Fruit fly (Drosophila melanogaster) whole organism, embryonic: ENCODE measurements around the gene CG15548.

Experiments
- ATbp ChIP-seq: fragments of 200-800 bp; sonication (Bioruptor generic); optimal IDR thresholded peaks from 2 replicates; lab custom pipeline; 2017; ENCODE audit warnings: missing biosample characterization, mild to moderate bottlenecking, missing genetic modification characterization, missing genetic modification reagents
- Atf3 ChIP-seq: fragments of 200-800 bp; sonication (Bioruptor generic); optimal IDR thresholded peaks from 3 replicates; lab custom pipeline; 2016; ENCODE audit warnings: missing biosample characterization, missing genetic modification characterization
- Awh ChIP-seq: fragments of 200-800 bp; sonication (Bioruptor generic); IDR thresholded peaks from 2 replicates; pipeline ENCODE4, ENCODE4 v1.3.6; 2022; ENCODE audit warnings: missing biosample characterization, missing genetic modification characterization
- Blimp-1 ChIP-seq: fragments of 200-800 bp; sonication (Bioruptor generic); optimal IDR thresholded peaks from 3 replicates; lab custom pipeline; 2018; ENCODE audit warnings: missing biosample characterization, missing genetic modification characterization, mild to moderate bottlenecking, moderate library complexity, missing genetic modification reagents
- C15 ChIP-seq: fragments of 200-800 bp; sonication (Bioruptor generic); IDR thresholded peaks from 3 replicates; pipeline ENCODE4 v1.3.6; 2022; ENCODE audit warnings: missing biosample characterization, missing genetic modification characterization
- CG10321 ChIP-seq: fragments of 200-800 bp; sonication (Bioruptor generic); IDR thresholded peaks from 2 replicates; pipeline ENCODE4 v1.3.6; 2022; ENCODE audit warnings: missing biosample characterization, missing genetic modification characterization
- CG10366 ChIP-seq: fragments of 200-800 bp; sonication (Bioruptor generic); IDR thresholded peaks from 2 replicates; pipeline ENCODE4 v1.3.6; 2022; ENCODE audit warnings: missing biosample characterization, missing genetic modification characterization
- CG10462 ChIP-seq: fragments of 200-800 bp; sonication (Bioruptor generic); optimal IDR thresholded peaks from 2 replicates; lab custom pipeline; 2016; ENCODE audit warnings: missing biosample characterization, missing genetic modification characterization
- CG11560 ChIP-seq: fragments of 200-800 bp; sonication (Bioruptor generic); IDR thresholded peaks from 3 replicates; pipeline ENCODE4 v1.3.6; 2022; ENCODE audit warnings: missing biosample characterization, missing genetic modification characterization
- CG11723 ChIP-seq: fragments of 200-800 bp; sonication (Bioruptor generic); optimal IDR thresholded peaks from 2 replicates; lab custom pipeline; 2017; ENCODE audit warnings: missing biosample characterization, mild to moderate bottlenecking, missing genetic modification characterization
- CG13296 ChIP-seq: fragments of 200-800 bp; sonication (Bioruptor generic); optimal IDR thresholded peaks from 3 replicates; lab custom pipeline; 2018; ENCODE audit warnings: missing biosample characterization, mild to moderate bottlenecking, missing genetic modification characterization
- CG16813 ChIP-seq: fragments of 200-800 bp; sonication (Bioruptor generic); IDR thresholded peaks from 3 replicates; pipeline ENCODE4 v1.3.6; 2022; ENCODE audit warnings: missing biosample characterization, missing genetic modification characterization; ENCODE audit not compliant: partially characterized antibody
- CG17328 ChIP-seq: fragments of 200-800 bp; sonication (Bioruptor generic); IDR thresholded peaks from 2 replicates; pipeline ENCODE4 v1.3.6; 2022; ENCODE audit warnings: missing biosample characterization, missing genetic modification characterization
- CG17361 ChIP-seq: fragments of 200-800 bp; sonication (Bioruptor generic); IDR thresholded peaks from 3 replicates; pipeline ENCODE4 v1.3.6; 2022; ENCODE audit warnings: missing biosample characterization, missing genetic modification characterization
- CG17802 ChIP-seq: fragments of 200-800 bp; sonication (Bioruptor generic); optimal IDR thresholded peaks from 2 replicates; lab custom pipeline; 2018; ENCODE audit warnings: missing biosample characterization, mild to moderate bottlenecking, missing genetic modification characterization, moderate library complexity
- CG18476 ChIP-seq: fragments of 200-800 bp; sonication (Bioruptor generic); optimal IDR thresholded peaks from 2 replicates; lab custom pipeline; 2016; ENCODE audit warnings: missing biosample characterization, mild to moderate bottlenecking, missing genetic modification characterization
- CG18619 ChIP-seq: fragments of 200-800 bp; sonication (Bioruptor generic); optimal IDR thresholded peaks from 3 replicates; lab custom pipeline; 2017; ENCODE audit warnings: missing biosample characterization, mild to moderate bottlenecking, missing genetic modification characterization
- CG2129 ChIP-seq: fragments of 200-800 bp; sonication (Bioruptor generic); IDR thresholded peaks from 2 replicates; pipeline ENCODE4 v1.3.6; 2022; ENCODE audit warnings: missing biosample characterization, missing genetic modification characterization; ENCODE audit not compliant: partially characterized antibody
- CG2678 ChIP-seq: fragments of 200-800 bp; sonication (Bioruptor generic); optimal IDR thresholded peaks from 3 replicates; lab custom pipeline; 2019; ENCODE audit warnings: missing biosample characterization, mild to moderate bottlenecking, missing genetic modification characterization, moderate library complexity
- CG30431 ChIP-seq: fragments of 200-800 bp; sonication (Bioruptor generic); optimal IDR thresholded peaks from 2 replicates; lab custom pipeline; 2017; ENCODE audit warnings: missing biosample characterization, missing genetic modification characterization
- CG31365 ChIP-seq: fragments of 200-800 bp; sonication (Bioruptor generic); optimal IDR thresholded peaks from 2 replicates; lab custom pipeline; 2018; ENCODE audit warnings: missing biosample characterization, mild to moderate bottlenecking, missing genetic modification characterization
- CG32767 ChIP-seq: fragments of 200-800 bp; sonication (Bioruptor generic); IDR thresholded peaks from 2 replicates; pipeline ENCODE4 v1.3.6; 2022; ENCODE audit warnings: missing biosample characterization, missing genetic modification characterization
- CG3281 ChIP-seq: fragments of 200-800 bp; sonication (Bioruptor generic); optimal IDR thresholded peaks from 3 replicates; lab custom pipeline; 2017; ENCODE audit warnings: missing biosample characterization, mild to moderate bottlenecking, missing genetic modification characterization
- CG42726 ChIP-seq: fragments of 200-800 bp; sonication (Bioruptor generic); IDR thresholded peaks from 2 replicates; pipeline ENCODE4 v1.3.6; 2022; ENCODE audit warnings: missing biosample characterization, missing genetic modification characterization; ENCODE audit not compliant: partially characterized antibody
- CG7271 ChIP-seq: fragments of 200-800 bp; sonication (Bioruptor generic); optimal IDR thresholded peaks from 2 replicates; lab custom pipeline; 2018; ENCODE audit warnings: missing biosample characterization, mild to moderate bottlenecking, missing genetic modification characterization, moderate library complexity
- CG7987 ChIP-seq: fragments of 200-800 bp; sonication (Bioruptor generic); optimal IDR thresholded peaks from 2 replicates; lab custom pipeline; 2018; ENCODE audit warnings: missing biosample characterization, mild to moderate bottlenecking, missing genetic modification characterization, moderate library complexity
- CG8290 ChIP-seq, 3 experiments: fragments of 200-800 bp; sonication (Bioruptor generic); optimal IDR thresholded peaks; 2 replicates each; lab custom pipeline; 2016 to 2019; ENCODE audit warnings: missing biosample characterization in 3 of 3, missing genetic modification characterization in 3 of 3, mild to moderate bottlenecking in 2 of 3, moderate library complexity in 1 of 3
- CG9797 ChIP-seq: fragments of 200-800 bp; sonication (Bioruptor generic); optimal IDR thresholded peaks from 3 replicates; lab custom pipeline; 2018; ENCODE audit warnings: missing biosample characterization, mild to moderate bottlenecking, missing genetic modification characterization
- Deaf1 ChIP-seq: fragments of 200-800 bp; optimal IDR thresholded peaks from 3 replicates; lab custom pipeline; 2019; ENCODE audit warnings: missing biosample characterization, mild to moderate bottlenecking, missing genetic modification characterization, moderate library complexity
- Fer2 ChIP-seq: fragments of 200-800 bp; sonication (Bioruptor generic); optimal IDR thresholded peaks from 2 replicates; lab custom pipeline; 2018; ENCODE audit warnings: missing biosample characterization, mild to moderate bottlenecking, missing genetic modification characterization, moderate library complexity
- Fer3 ChIP-seq: fragments of 200-800 bp; sonication (Bioruptor generic); optimal IDR thresholded peaks from 2 replicates; lab custom pipeline; 2018; ENCODE audit warnings: missing biosample characterization, mild to moderate bottlenecking, missing genetic modification characterization, moderate library complexity
- HmgD ChIP-seq: fragments of 200-800 bp; sonication (Bioruptor generic); optimal IDR thresholded peaks from 3 replicates; lab custom pipeline; 2016; ENCODE audit warnings: missing biosample characterization, missing genetic modification characterization
- Hr51 ChIP-seq, 2 experiments: fragments of 200-800 bp; sonication (Bioruptor generic); optimal IDR thresholded peaks; 2 replicates in 1 of 2; 3 replicates in 1 of 2; lab custom pipeline; 2016 to 2018; ENCODE audit warnings: missing biosample characterization in 2 of 2, missing genetic modification characterization in 2 of 2, mild to moderate bottlenecking in 1 of 2, moderate library complexity in 1 of 2
- Hsf ChIP-seq: fragments of 200-800 bp; sonication (Bioruptor generic); optimal IDR thresholded peaks from 3 replicates; lab custom pipeline; 2016; ENCODE audit warnings: missing biosample characterization, missing genetic modification characterization
- Med ChIP-seq: fragments of 200-800 bp; sonication (Bioruptor generic); peaks from one replicate; lab custom pipeline; 2016; ENCODE audit warnings: missing biosample characterization, missing genetic modification characterization, mild to moderate bottlenecking, inconsistent platforms, moderate library complexity
- Mrtf ChIP-seq: fragments of 200-800 bp; sonication (Bioruptor generic); IDR thresholded peaks from 3 replicates; pipeline ENCODE4 v1.3.6; 2022; ENCODE audit warnings: missing biosample characterization, missing genetic modification characterization
- Nf-YB ChIP-seq: fragments of 200-800 bp; sonication (Bioruptor generic); optimal IDR thresholded peaks from 3 replicates; lab custom pipeline; 2019; ENCODE audit warnings: missing biosample characterization, mild to moderate bottlenecking, missing genetic modification characterization, moderate library complexity
- Sox100B ChIP-seq: fragments of 200-800 bp; sonication (Bioruptor generic); optimal IDR thresholded peaks from 3 replicates; lab custom pipeline; 2018; ENCODE audit warnings: missing biosample characterization, mild to moderate bottlenecking, missing genetic modification characterization
- Xrp1 ChIP-seq: fragments of 200-800 bp; sonication (Bioruptor generic); IDR thresholded peaks from 2 replicates; pipeline ENCODE4 v1.3.6; 2022; ENCODE audit warnings: missing biosample characterization, missing genetic modification characterization
- croc ChIP-seq: fragments of 200-800 bp; sonication (Bioruptor generic); conservative IDR thresholded peaks from 3 replicates; pipeline ENCODE4 v1.3.6; 2022; ENCODE audit warnings: missing biosample characterization, missing genetic modification characterization
- fu2 ChIP-seq: fragments of 200-800 bp; sonication (Bioruptor generic); optimal IDR thresholded peaks from 2 replicates; lab custom pipeline; 2016; ENCODE audit warnings: missing biosample characterization, missing genetic modification characterization
- klu ChIP-seq: fragments of 200-800 bp; sonication (Bioruptor generic); IDR thresholded peaks from 2 replicates; pipeline ENCODE4 v1.3.6; 2022; ENCODE audit warnings: missing biosample characterization, missing genetic modification characterization
- nerfin-1 ChIP-seq: fragments of 200-800 bp; sonication (Bioruptor generic); optimal IDR thresholded peaks from 3 replicates; lab custom pipeline; 2019; ENCODE audit warnings: missing biosample characterization, mild to moderate bottlenecking, missing genetic modification characterization, moderate library complexity
- oc ChIP-seq: fragments of 200-800 bp; sonication (Bioruptor generic); optimal IDR thresholded peaks from 2 replicates; lab custom pipeline; 2018; ENCODE audit warnings: missing biosample characterization, mild to moderate bottlenecking, missing genetic modification characterization, moderate library complexity
- pfk ChIP-seq: fragments of 200-800 bp; sonication (Bioruptor generic); optimal IDR thresholded peaks from 2 replicates; lab custom pipeline; 2018; ENCODE audit warnings: missing biosample characterization, mild to moderate bottlenecking, missing genetic modification characterization, moderate library complexity
- phol ChIP-seq: fragments of 200-800 bp; sonication (Bioruptor generic); optimal IDR thresholded peaks from 3 replicates; lab custom pipeline; 2018; ENCODE audit warnings: missing biosample characterization, mild to moderate bottlenecking, missing genetic modification characterization, moderate library complexity
- pum ChIP-seq: fragments of 200-800 bp; sonication (Bioruptor generic); optimal IDR thresholded peaks from 2 replicates; lab custom pipeline; 2016; ENCODE audit warnings: missing biosample characterization, missing genetic modification characterization
- seq ChIP-seq: fragments of 200-800 bp; sonication (Bioruptor generic); IDR thresholded peaks from 2 replicates; pipeline ENCODE4 v1.3.6; 2022; ENCODE audit warnings: missing biosample characterization, missing genetic modification characterization
- shn ChIP-seq: fragments of 200-800 bp; sonication (Bioruptor generic); optimal IDR thresholded peaks from 3 replicates; lab custom pipeline; 2016; ENCODE audit warnings: missing biosample characterization, missing genetic modification characterization
- wdn ChIP-seq: fragments of 200-800 bp; sonication (Bioruptor generic); IDR thresholded peaks from 2 replicates; pipeline ENCODE4 v1.3.6; 2022; ENCODE audit warnings: missing biosample characterization, missing genetic modification characterization

The CG15548 gene

DNA sequence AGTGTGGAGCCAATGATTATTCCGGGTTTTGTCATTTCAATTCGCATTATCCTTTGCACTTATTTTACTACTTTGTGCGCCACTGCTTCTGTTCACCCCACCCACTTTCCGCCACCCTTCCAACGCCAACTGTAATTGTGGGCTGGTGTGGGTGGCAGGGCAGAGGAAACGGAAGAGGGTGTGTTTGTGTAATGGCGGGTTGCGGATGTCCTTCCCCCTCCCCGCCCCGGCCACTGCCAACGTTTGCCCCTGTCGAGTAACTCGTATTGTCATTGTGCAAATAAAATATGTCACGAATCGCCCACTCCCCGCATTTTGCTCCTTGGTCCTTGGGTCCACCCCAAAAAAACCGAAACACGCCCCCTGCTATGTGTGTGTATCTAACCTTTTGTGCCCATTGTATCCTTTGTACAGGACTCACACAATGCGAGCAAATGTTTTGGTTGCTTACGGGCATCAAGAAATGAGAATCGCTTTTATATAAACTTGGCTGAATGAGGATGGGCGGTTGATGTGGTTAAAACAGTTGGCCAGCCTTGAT, 25.5 kb upstream of the CG15548 start (continued):
- TF ChIP-seq CG42726 (no peak), Hsf (GFP tag; lab: Kevin White, UChicago) (no peak), CG30431 (no peak), seq (GFP tag; lab: Robert Waterston, UW) (peak; percentile 89), wdn (no peak), Awh (GFP tag; lab: Robert Waterston, UW) (no peak), phol (tag; lab: Kevin White, UChicago) (no peak), oc (no peak), CG18476 (no peak), CG3281 (no peak), shn (GFP tag; lab: Kevin White, UChicago) (no peak), CG17328 (GFP tag; lab: Robert Waterston, UW) (0 out of 2 replicates have a peak, but pooled peaks have one; percentile 20), Med (GFP tag; lab: Kevin White, UChicago) (peak; percentile 51), C15 (GFP tag; lab: Robert Waterston, UW) (no peak), klu (GFP tag; lab: Robert Waterston, UW) (no peak), CG7987 (no peak), Fer2 (tag; lab: Kevin White, UChicago) (no peak), CG7271 (tag; lab: Kevin White, UChicago) (no peak), CG13296 (GFP tag; lab: Kevin White, UChicago) (no peak), CG10462 (GFP tag; lab: Kevin White, UChicago) (no peak), croc (GFP tag; lab: Robert Waterston, UW) (no peak), Mrtf (no peak), CG2678 (tag; lab: Kevin White, UChicago) (no peak), Sox100B (GFP tag; lab: Kevin White, UChicago) (no peak), CG32767 (GFP tag; lab: Robert Waterston, UW) (peak; percentile 41; the same call in 1 of the 2 replicates), CG17802 (tag; lab: Kevin White, UChicago) (no peak), ATbp (GFP tag; lab: Kevin White, UChicago) (peak; percentile 11), CG10321 (no peak), CG31365 (tag; lab: Kevin White, UChicago) (no peak), CG8290 (GFP tag; optimal IDR thresholded peaks at IDR 0.05; lab: Kevin White, UChicago) (no peak), CG8290 (tag; optimal IDR thresholded peaks at IDR 0.05; lab: Kevin White, UChicago) (peak in 1 of 2 experiments; percentile 12), CG11560 (tag; lab: Robert Waterston, UW) (no peak), Xrp1 (GFP tag; lab: Robert Waterston, UW) (no peak), pfk (no peak), CG18619 (GFP tag; lab: Kevin White, UChicago) (no peak), fu2 (no peak), Fer3 (tag; lab: Kevin White, UChicago) (no peak), CG9797 (no peak), nerfin-1 (tag; lab: Kevin White, UChicago) (peak; percentile 39), Deaf1 (tag; lab: Kevin White, UChicago) (peak; percentile 46), CG10366 (GFP tag; lab: Robert Waterston, UW) (no peak), CG2129 (GFP tag; lab: Robert Waterston, UW) (no peak), CG16813 (GFP tag; lab: Robert Waterston, UW) (no peak), Hr51 (GFP tag; optimal IDR thresholded peaks at IDR 0.05; lab: Kevin White, UChicago) (peak in 1 of 2 experiments; percentile 26), CG11723 (no peak), CG17361 (GFP tag; lab: Robert Waterston, UW) (no peak), Nf-YB (peak; percentile 79), HmgD (no peak), pum (GFP tag; lab: Kevin White, UChicago) (no peak), Atf3 (GFP tag; lab: Kevin White, UChicago) (no peak), Blimp-1 (GFP tag; lab: Kevin White, UChicago) (no peak)
